Fruit fly (Drosophila melanogaster) whole organism, prepupa: ENCODE data around the gene CtBP.

Source experiments
- CG8319 ChIP-seq: fragments of 200-800 bp; sonication (Bioruptor generic); optimal IDR thresholded peaks from 3 replicates; lab custom pipeline; 2016; ENCODE audit warnings: missing biosample characterization, missing genetic modification characterization
- Hr39 ChIP-seq: fragments of 200-800 bp; sonication (Bioruptor generic); optimal IDR thresholded peaks from 2 replicates; lab custom pipeline; 2016; ENCODE audit warnings: missing biosample characterization, missing genetic modification characterization
- Lpt ChIP-seq: fragments of 200-800 bp; sonication (Bioruptor generic); optimal IDR thresholded peaks from 3 replicates; lab custom pipeline; 2016; ENCODE audit warnings: missing biosample characterization, missing genetic modification characterization
- OdsH ChIP-seq: fragments of 200-800 bp; sonication (Bioruptor generic); optimal IDR thresholded peaks from 3 replicates; lab custom pipeline; 2016; ENCODE audit warnings: missing biosample characterization, missing genetic modification characterization
- Sox102F ChIP-seq: fragments of 200-800 bp; sonication (Bioruptor generic); optimal IDR thresholded peaks from 2 replicates; lab custom pipeline; 2016; ENCODE audit warnings: missing biosample characterization, mild to moderate bottlenecking, missing genetic modification characterization
- fd85E ChIP-seq: fragments of 200-800 bp; sonication (Bioruptor generic); optimal IDR thresholded peaks from 3 replicates; lab custom pipeline; 2016; ENCODE audit warnings: missing biosample characterization, missing genetic modification characterization
- spab ChIP-seq: fragments of 200-800 bp; sonication (Bioruptor generic); optimal IDR thresholded peaks from 2 replicates; lab custom pipeline; 2017; ENCODE audit warnings: missing biosample characterization, mild to moderate bottlenecking, missing genetic modification characterization, missing genetic modification reagents

DNA sequence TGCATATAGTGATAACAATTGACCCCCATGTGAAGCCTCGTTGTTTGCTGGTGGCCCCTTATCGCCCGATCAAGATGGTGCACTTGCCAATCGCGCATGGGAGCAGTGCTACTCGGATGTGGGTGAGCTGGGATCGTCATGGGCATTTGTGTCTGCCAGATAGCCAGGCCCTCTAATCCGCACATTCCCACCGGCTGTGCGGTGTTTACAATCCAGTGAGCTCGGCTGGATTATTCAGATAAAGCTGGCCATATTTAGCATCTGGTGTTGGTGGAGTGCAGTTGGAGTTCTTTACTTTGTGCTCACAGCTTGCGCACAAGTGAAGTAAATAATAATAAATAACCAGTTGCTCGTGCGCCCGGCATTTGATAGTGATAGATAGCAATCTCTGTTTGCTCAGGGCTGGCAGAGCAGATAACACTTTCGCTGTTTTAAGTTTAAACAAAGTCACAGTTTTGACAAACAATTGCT is 21.6 kb downstream of the CtBP start:
- TF ChIP-seq fd85E (GFP tag; lab: Kevin White, UChicago) (no peak), Hr39 (GFP tag; lab: Kevin White, UChicago) (no peak), Sox102F (GFP tag; lab: Kevin White, UChicago) (no peak), Lpt (GFP tag; lab: Kevin White, UChicago) (peak; percentile 3), spab (GFP tag; lab: Kevin White, UChicago) (no peak), OdsH (GFP tag; lab: Kevin White, UChicago) (no peak), CG8319 (GFP tag; lab: Kevin White, UChicago) (no peak)
